Fruit fly (Drosophila melanogaster): ENCODE measurements around the gene dj-1beta.

DNA sequence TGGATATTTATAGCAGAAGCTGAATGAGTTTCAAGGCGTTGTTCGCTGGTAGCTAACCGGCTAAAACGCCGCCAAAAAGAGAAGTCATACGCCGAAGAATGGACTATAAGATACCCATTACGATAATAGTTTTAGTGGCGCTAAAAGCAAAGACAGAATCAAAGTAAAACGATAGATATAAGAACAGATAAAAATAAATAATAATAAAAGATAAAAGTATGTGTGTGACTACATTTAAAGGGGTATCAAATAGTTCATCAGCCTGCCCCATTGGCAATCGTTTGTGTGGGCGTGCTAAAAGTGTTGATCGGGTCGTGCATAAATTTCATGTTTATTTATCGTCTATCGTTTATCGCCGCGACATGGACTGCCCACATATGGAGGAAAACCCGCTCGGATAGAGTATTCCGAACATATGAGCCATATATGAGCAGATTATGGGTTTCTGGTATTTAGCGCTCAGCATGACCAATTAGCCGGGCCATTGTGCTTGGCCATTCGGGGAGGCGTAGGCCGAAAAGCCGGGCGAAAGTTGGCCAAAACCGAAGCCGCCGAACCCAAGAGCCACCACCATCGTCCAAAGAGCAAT, 9.5 kb upstream of the dj-1beta start:
- TF ChIP-seq EcR (GFP tag; optimal IDR thresholded peaks at IDR 0.05) = no peak
- TF ChIP-seq CG32121 (GFP tag; IDR thresholded peaks at IDR 0.05) = peak; percentile 45
- peak; percentile 60; the same call in 1 of the 2 replicates for TF ChIP-seq Ets98B (GFP tag; IDR thresholded peaks at IDR 0.05)
- TF ChIP-seq gl (tag; optimal IDR thresholded peaks at IDR 0.05) = no peak
- TF ChIP-seq CG12605 (GFP tag; IDR thresholded peaks at IDR 0.05) = no peak
- no peak for TF ChIP-seq Pif1B (GFP tag; optimal IDR thresholded peaks at IDR 0.05)
- no peak for TF ChIP-seq rn (GFP tag; IDR thresholded peaks at IDR 0.05)
- TF ChIP-seq D1 (tag; optimal IDR thresholded peaks at IDR 0.05) = no peak
- TF ChIP-seq CG17806 (tag; optimal IDR thresholded peaks at IDR 0.05) = no peak
- TF ChIP-seq CG9948 (tag; optimal IDR thresholded peaks at IDR 0.05) = no peak
- no peak for TF ChIP-seq Pif1A (GFP tag; optimal IDR thresholded peaks at IDR 0.05)
- TF ChIP-seq CG8159 (tag; optimal IDR thresholded peaks at IDR 0.05) = no peak
- no peak for TF ChIP-seq CG34367 (tag; optimal IDR thresholded peaks at IDR 0.05)
- peak; percentile 47; the same call in 1 of the 3 replicates for TF ChIP-seq fd96Ca (GFP tag; IDR thresholded peaks at IDR 0.05)
